Worm (Caenorhabditis elegans) whole organism, mixed stage, embryonic: ENCODE measurements around the gene srab-21.

Source experiments
- lin-13 ChIP-seq: fragments of 150-350 bp; optimal IDR thresholded peaks from 2 replicates; lab custom pipeline; 2014; ENCODE audit warnings: missing biosample characterization, missing genetic modification characterization
- lsy-2 ChIP-seq: fragments of 150-350 bp; optimal IDR thresholded peaks from 2 replicates; lab custom pipeline; 2014; ENCODE audit warnings: missing biosample characterization, missing genetic modification characterization
- nhr-12 ChIP-seq: fragments of 150-350 bp; optimal IDR thresholded peaks from 2 replicates; lab custom pipeline; 2014; ENCODE audit warnings: missing biosample characterization, missing genetic modification characterization
- unc-62 ChIP-seq: fragments of 150-350 bp; optimal IDR thresholded peaks from 2 replicates; lab custom pipeline; 2014; ENCODE audit warnings: missing biosample characterization, missing genetic modification reagents, missing genetic modification characterization

DNA sequence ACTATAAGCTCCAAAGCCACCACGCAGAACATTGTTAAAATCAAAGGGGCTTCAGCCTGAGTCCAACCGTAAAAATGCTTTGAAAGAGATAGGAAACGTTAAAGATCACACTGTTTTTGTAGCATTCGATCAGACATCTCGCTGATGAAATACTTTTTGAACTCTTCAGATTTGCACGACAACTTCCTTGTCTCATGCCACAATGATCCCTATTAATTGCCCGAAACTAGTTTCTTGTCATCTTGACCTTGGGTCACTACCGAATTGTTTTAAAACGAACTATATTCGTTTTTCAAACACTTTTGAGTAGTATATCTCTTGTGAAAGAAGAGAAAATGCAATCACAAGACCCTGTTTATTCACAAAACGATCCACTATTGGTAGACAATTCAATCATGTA lies 6.3 kb downstream of the srab-21 start, which contains the start of gene T20D4.3:
- TF ChIP-seq lin-13 (no peak), unc-62 (no peak), nhr-12 (no peak), lsy-2 (tag; lab: Kevin White, UChicago) (no peak)
